Fruit fly (Drosophila melanogaster) whole organism, embryonic: Measurements from ENCODE around the gene CG7607.
A peak's percentile ranks its signal among the peaks of the same experiment; 100 is the strongest.

Experiments
- Atf3 ChIP-seq: fragments of 200-800 bp; sonication (Bioruptor generic); optimal IDR thresholded peaks from 3 replicates; lab custom pipeline; 2016; ENCODE audit warnings: missing biosample characterization, missing genetic modification characterization
- Blimp-1 ChIP-seq: fragments of 200-800 bp; sonication (Bioruptor generic); optimal IDR thresholded peaks from 3 replicates; lab custom pipeline; 2018; ENCODE audit warnings: missing biosample characterization, missing genetic modification characterization, mild to moderate bottlenecking, moderate library complexity, missing genetic modification reagents
- CG11085 ChIP-seq: fragments of 200-800 bp; sonication (Bioruptor generic); IDR thresholded peaks from 2 replicates; pipeline ENCODE4 v1.3.6; 2022; ENCODE audit warnings: missing biosample characterization, missing genetic modification characterization
- CG11247 ChIP-seq: fragments of 200-800 bp; sonication (Bioruptor generic); IDR thresholded peaks from 2 replicates; pipeline ENCODE4 v1.3.6; 2022; ENCODE audit warnings: missing biosample characterization, missing genetic modification characterization
- CG12219 ChIP-seq: fragments of 200-800 bp; sonication (Bioruptor generic); optimal IDR thresholded peaks from 3 replicates; lab custom pipeline; 2018; ENCODE audit warnings: missing biosample characterization, mild to moderate bottlenecking, missing genetic modification characterization
- CG17802 ChIP-seq: fragments of 200-800 bp; sonication (Bioruptor generic); optimal IDR thresholded peaks from 2 replicates; lab custom pipeline; 2018; ENCODE audit warnings: missing biosample characterization, mild to moderate bottlenecking, missing genetic modification characterization, moderate library complexity
- CG1832 ChIP-seq: fragments of 200-800 bp; sonication (Bioruptor generic); optimal IDR thresholded peaks from 2 replicates; lab custom pipeline; 2017; ENCODE audit warnings: missing biosample characterization, mild to moderate bottlenecking, missing genetic modification characterization, inconsistent platforms
- CG18599 ChIP-seq: fragments of 200-800 bp; sonication (Bioruptor generic); optimal IDR thresholded peaks from 3 replicates; lab custom pipeline; 2017; ENCODE audit warnings: missing biosample characterization, missing genetic modification characterization, mild to moderate bottlenecking, moderate library complexity, missing genetic modification reagents
- CG18619 ChIP-seq: fragments of 200-800 bp; sonication (Bioruptor generic); optimal IDR thresholded peaks from 3 replicates; lab custom pipeline; 2017; ENCODE audit warnings: missing biosample characterization, mild to moderate bottlenecking, missing genetic modification characterization
- CG3065 ChIP-seq: fragments of 200-800 bp; sonication (Bioruptor generic); optimal IDR thresholded peaks from 2 replicates; lab custom pipeline; 2016; ENCODE audit warnings: missing biosample characterization, missing genetic modification characterization
- CG31441 ChIP-seq: fragments of 200-800 bp; sonication (Bioruptor generic); IDR thresholded peaks from 2 replicates; pipeline ENCODE4 v1.3.6; 2022; ENCODE audit warnings: missing biosample characterization, missing genetic modification characterization
- CG32767 ChIP-seq: fragments of 200-800 bp; sonication (Bioruptor generic); IDR thresholded peaks from 2 replicates; pipeline ENCODE4 v1.3.6; 2022; ENCODE audit warnings: missing biosample characterization, missing genetic modification characterization
- CG33557 ChIP-seq: fragments of 200-800 bp; sonication (Bioruptor generic); optimal IDR thresholded peaks from 2 replicates; lab custom pipeline; 2019; ENCODE audit warnings: missing biosample characterization, mild to moderate bottlenecking, missing genetic modification characterization, moderate library complexity
- CG3847 ChIP-seq: fragments of 200-800 bp; sonication (Bioruptor generic); IDR thresholded peaks from 2 replicates; pipeline ENCODE4 v1.3.6; 2022; ENCODE audit warnings: missing biosample characterization, missing genetic modification characterization
- CG4360 ChIP-seq: fragments of 200-800 bp; sonication (Bioruptor generic); IDR thresholded peaks from 2 replicates; pipeline ENCODE4 v1.3.6; 2022; ENCODE audit warnings: missing biosample characterization, missing genetic modification characterization
- CG6175 ChIP-seq: fragments of 200-800 bp; sonication (Bioruptor generic); IDR thresholded peaks from 3 replicates; pipeline ENCODE4 v1.3.6; 2022; ENCODE audit warnings: missing biosample characterization, missing genetic modification characterization
- CG7271 ChIP-seq: fragments of 200-800 bp; sonication (Bioruptor generic); optimal IDR thresholded peaks from 2 replicates; lab custom pipeline; 2018; ENCODE audit warnings: missing biosample characterization, mild to moderate bottlenecking, missing genetic modification characterization, moderate library complexity
- CG7987 ChIP-seq: fragments of 200-800 bp; sonication (Bioruptor generic); optimal IDR thresholded peaks from 2 replicates; lab custom pipeline; 2018; ENCODE audit warnings: missing biosample characterization, mild to moderate bottlenecking, missing genetic modification characterization, moderate library complexity
- CG9609 ChIP-seq: fragments of 200-800 bp; sonication (Bioruptor generic); optimal IDR thresholded peaks from 3 replicates; lab custom pipeline; 2016; ENCODE audit warnings: missing biosample characterization, missing genetic modification characterization
- Dad ChIP-seq: fragments of 200-800 bp; sonication (Bioruptor generic); optimal IDR thresholded peaks from 3 replicates; lab custom pipeline; 2016; ENCODE audit warnings: missing biosample characterization, missing genetic modification characterization
- Dfd ChIP-seq, 2 experiments: fragments of >200 bp; optimal IDR thresholded peaks; 2 replicates each; lab custom pipeline; 2017; ENCODE audit warnings: missing biosample characterization in 2 of 2, missing genetic modification characterization in 2 of 2
- Doc3 ChIP-seq: fragments of 200-800 bp; sonication (Bioruptor generic); IDR thresholded peaks from 3 replicates; pipeline ENCODE4 v1.3.6; 2022; ENCODE audit warnings: missing biosample characterization, missing genetic modification characterization; ENCODE audit not compliant: partially characterized antibody
- Hand ChIP-seq: fragments of 200-800 bp; sonication (Bioruptor generic); optimal IDR thresholded peaks from 2 replicates; lab custom pipeline; 2017; ENCODE audit warnings: mild to moderate bottlenecking, missing biosample characterization, missing genetic modification reagents, missing genetic modification characterization
- Lhr ChIP-seq: fragments of 200-800 bp; sonication (Bioruptor generic); optimal IDR thresholded peaks from 3 replicates; lab custom pipeline; 2017; ENCODE audit warnings: mild to moderate bottlenecking, missing biosample characterization, missing genetic modification reagents, missing genetic modification characterization
- MTF-1 ChIP-seq: fragments of 200-800 bp; sonication (Bioruptor generic); optimal IDR thresholded peaks from 2 replicates; lab custom pipeline; 2018; ENCODE audit warnings: missing biosample characterization, mild to moderate bottlenecking, missing genetic modification characterization, borderline replicate concordance
- Nf-YB ChIP-seq: fragments of 200-800 bp; sonication (Bioruptor generic); optimal IDR thresholded peaks from 3 replicates; lab custom pipeline; 2019; ENCODE audit warnings: missing biosample characterization, mild to moderate bottlenecking, missing genetic modification characterization, moderate library complexity
- Trl ChIP-seq, 3 experiments: fragments of >200 bp in 2 of 3; fragments of 200-800 bp in 1 of 3; sonication (Bioruptor generic) in 1 of 3; optimal IDR thresholded peaks; 2 replicates in 1 of 3; 3 replicates in 2 of 3; lab custom pipeline; 2016 to 2017; ENCODE audit warnings: missing biosample characterization in 1 of 3, missing genetic modification characterization in 1 of 3
- aop ChIP-seq: fragments of 200-800 bp; sonication (Bioruptor generic); IDR thresholded peaks from 2 replicates; pipeline ENCODE4 v1.3.6; 2022; ENCODE audit warnings: missing biosample characterization, missing genetic modification characterization
- bbx ChIP-seq: fragments of 200-800 bp; sonication (Bioruptor generic); IDR thresholded peaks from 2 replicates; pipeline ENCODE4 v1.3.6; 2022; ENCODE audit warnings: missing biosample characterization, missing genetic modification characterization; ENCODE audit not compliant: partially characterized antibody
- cg ChIP-seq: fragments of 200-800 bp; sonication (Bioruptor generic); optimal IDR thresholded peaks from 3 replicates; lab custom pipeline; 2019; ENCODE audit warnings: missing biosample characterization, mild to moderate bottlenecking, missing genetic modification characterization, moderate library complexity
- cwo ChIP-seq: fragments of 200-800 bp; sonication (Bioruptor generic); optimal IDR thresholded peaks from 3 replicates; lab custom pipeline; 2017; ENCODE audit warnings: missing biosample characterization, missing genetic modification characterization, mild to moderate bottlenecking, moderate library complexity, missing genetic modification reagents
- dan ChIP-seq: fragments of 200-800 bp; sonication (Bioruptor generic); IDR thresholded peaks from 2 replicates; pipeline ENCODE4 v1.3.6; 2022; ENCODE audit warnings: missing biosample characterization, missing genetic modification characterization
- dpn ChIP-seq, 2 experiments: fragments of 200-800 bp; sonication (Bioruptor generic); optimal IDR thresholded peaks; 3 replicates each; lab custom pipeline; 2016; ENCODE audit warnings: missing biosample characterization in 2 of 2, missing genetic modification characterization in 2 of 2
- en ChIP-seq: fragments of 200-800 bp; sonication (Bioruptor generic); optimal IDR thresholded peaks from 2 replicates; lab custom pipeline; 2016; ENCODE audit warnings: missing biosample characterization, missing genetic modification characterization
- gt ChIP-seq: fragments of 200-800 bp; sonication (Bioruptor generic); IDR thresholded peaks from 2 replicates; pipeline ENCODE4 v1.3.6; 2022; ENCODE audit warnings: missing biosample characterization, missing genetic modification characterization
- her ChIP-seq: fragments of 200-800 bp; sonication (Bioruptor generic); optimal IDR thresholded peaks from 2 replicates; lab custom pipeline; 2016; ENCODE audit warnings: missing biosample characterization, missing genetic modification characterization
- knrl ChIP-seq: fragments of 200-800 bp; sonication (Bioruptor generic); IDR thresholded peaks from 3 replicates; pipeline ENCODE4 v1.3.6; 2022; ENCODE audit warnings: missing biosample characterization, missing genetic modification characterization; ENCODE audit not compliant: partially characterized antibody
- lilli ChIP-seq: fragments of 200-800 bp; sonication (Bioruptor generic); optimal IDR thresholded peaks from 3 replicates; lab custom pipeline; 2016; ENCODE audit warnings: missing biosample characterization, missing genetic modification characterization
- nmo ChIP-seq: fragments of 200-800 bp; sonication (Bioruptor generic); optimal IDR thresholded peaks from 2 replicates; lab custom pipeline; 2018; ENCODE audit warnings: missing biosample characterization, mild to moderate bottlenecking, missing genetic modification characterization, moderate library complexity
- onecut ChIP-seq: fragments of 200-800 bp; sonication (Bioruptor generic); IDR thresholded peaks from 2 replicates; pipeline ENCODE4 v1.3.6; 2022; ENCODE audit warnings: missing biosample characterization, missing genetic modification characterization
- sens ChIP-seq: fragments of 200-800 bp; sonication (Bioruptor generic); peaks from one replicate; lab custom pipeline; 2016; ENCODE audit warnings: missing biosample characterization, missing genetic modification characterization
- seq ChIP-seq: fragments of 200-800 bp; sonication (Bioruptor generic); IDR thresholded peaks from 2 replicates; pipeline ENCODE4 v1.3.6; 2022; ENCODE audit warnings: missing biosample characterization, missing genetic modification characterization
- slp2 ChIP-seq: fragments of 200-800 bp; sonication (Bioruptor generic); optimal IDR thresholded peaks from 2 replicates; lab custom pipeline; 2016; ENCODE audit warnings: missing biosample characterization, missing genetic modification characterization
- ssp ChIP-seq: fragments of 200-800 bp; sonication (Bioruptor generic); IDR thresholded peaks from 2 replicates; pipeline ENCODE4 v1.3.6; 2022; ENCODE audit warnings: missing biosample characterization, missing genetic modification characterization
- tll ChIP-seq, 2 experiments: fragments of 200-800 bp in 1 of 2; fragments of >200 bp in 1 of 2; sonication (Bioruptor generic) in 1 of 2; optimal IDR thresholded peaks; 2 replicates each; lab custom pipeline; 2017 to 2019; ENCODE audit warnings: missing biosample characterization in 2 of 2, missing genetic modification characterization in 2 of 2, mild to moderate bottlenecking in 1 of 2, moderate library complexity in 1 of 2
- twi ChIP-seq: fragments of 200-800 bp; optimal IDR thresholded peaks from 2 replicates; lab custom pipeline; 2019; ENCODE audit warnings: missing biosample characterization, mild to moderate bottlenecking, missing genetic modification characterization, moderate library complexity
- zfh1 ChIP-seq: fragments of 200-800 bp; sonication (Bioruptor generic); IDR thresholded peaks from 3 replicates; pipeline ENCODE4 v1.3.6; 2022; ENCODE audit warnings: missing biosample characterization, missing genetic modification characterization

The CG7607 gene

DNA sequence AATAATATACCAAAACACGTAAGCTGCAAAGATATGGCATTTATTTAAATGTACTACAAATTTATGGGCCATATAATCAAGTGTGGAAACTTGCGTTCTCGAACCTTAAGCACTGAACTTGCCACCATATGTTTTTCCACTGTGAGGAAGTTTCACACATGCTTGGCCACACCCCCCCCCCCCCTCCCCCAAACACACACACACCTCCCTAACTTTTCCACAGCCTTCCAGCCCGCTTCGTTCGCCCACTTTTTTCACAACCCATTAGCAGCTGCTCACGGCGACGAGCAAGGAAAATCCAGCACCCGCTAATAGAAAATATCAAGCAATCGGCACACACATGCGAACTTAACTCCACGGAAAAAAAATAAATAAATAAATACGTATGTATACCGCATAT, 4.1 kb upstream of the CG7607 start (continued):
- no peak for TF ChIP-seq CG7271 (tag; lab: Kevin White, UChicago)
- TF ChIP-seq lilli, result no peak
- TF ChIP-seq CG17802, result no peak
- no peak for TF ChIP-seq dpn (GFP tag; optimal IDR thresholded peaks at IDR 0.05; lab: Kevin White, UChicago)
- no peak for TF ChIP-seq CG9609 (GFP tag; lab: Kevin White, UChicago)
- TF ChIP-seq MTF-1 (GFP tag; lab: Kevin White, UChicago), result no peak
- no peak for TF ChIP-seq Dad
- no peak for TF ChIP-seq CG12219 (GFP tag; lab: Kevin White, UChicago)
- TF ChIP-seq CG11247, result no peak
- TF ChIP-seq gt, result no peak
- TF ChIP-seq tll (GFP tag; optimal IDR thresholded peaks at IDR 0.05; lab: Kevin White, UChicago), result peak in 1 of 2 experiments; percentile 0
- TF ChIP-seq Blimp-1 (GFP tag; lab: Kevin White, UChicago), result no peak
- no peak for TF ChIP-seq en (GFP tag; lab: Kevin White, UChicago)
- no peak for TF ChIP-seq CG31441
- TF ChIP-seq aop (GFP tag; lab: Robert Waterston, UW), result 0 out of 2 replicates have a peak, but pooled peaks have one; percentile 5
- TF ChIP-seq bbx (GFP tag; lab: Robert Waterston, UW), result no peak
- no peak for TF ChIP-seq CG32767 (GFP tag; lab: Robert Waterston, UW)
- no peak for TF ChIP-seq Atf3
- no peak for TF ChIP-seq CG3065
- TF ChIP-seq seq (GFP tag; lab: Robert Waterston, UW), result no peak
- no peak for TF ChIP-seq CG18599 (GFP tag; lab: Kevin White, UChicago)
- TF ChIP-seq twi (tag; lab: Kevin White, UChicago), result peak; percentile 62
- TF ChIP-seq zfh1 (GFP tag; lab: Robert Waterston, UW), result 0 out of 3 replicates have a peak, but pooled peaks have one; percentile 33
- no peak for TF ChIP-seq CG11085
- TF ChIP-seq CG6175 (GFP tag; lab: Robert Waterston, UW), result no peak
- TF ChIP-seq Lhr (GFP tag; lab: Kevin White, UChicago), result no peak
- TF ChIP-seq Nf-YB (GFP tag; lab: Kevin White, UChicago), result no peak
- no peak for TF ChIP-seq CG7987 (GFP tag; lab: Kevin White, UChicago)
- TF ChIP-seq Doc3, result no peak
- TF ChIP-seq, all 482 proteins: peak for 15

DNA sequence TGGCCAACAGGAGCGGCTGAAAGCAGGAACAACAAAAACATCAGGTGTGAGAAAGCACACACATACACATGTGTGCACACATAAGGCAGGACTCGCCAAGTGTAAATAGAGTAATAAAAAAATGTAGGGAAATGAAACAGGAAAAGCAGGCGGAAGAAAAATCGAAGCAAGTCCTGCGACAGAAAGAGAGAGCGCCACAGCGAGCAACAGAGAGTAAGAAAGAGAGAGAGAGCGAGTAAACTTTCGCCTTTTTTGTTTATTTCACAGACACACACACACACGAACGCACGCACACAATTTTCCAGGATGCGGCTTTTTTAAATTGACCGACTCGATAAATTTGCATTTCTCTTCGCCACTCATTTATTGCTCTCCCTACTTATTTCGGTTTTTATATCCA, 2.6 kb upstream of the CG7607 start:
- TF ChIP-seq Hand (no peak), Trl (optimal IDR thresholded peaks at IDR 0.05; lab: Kevin White, UChicago) (peak; percentile 27 to 68), Trl (GFP tag; optimal IDR thresholded peaks at IDR 0.05; lab: Kevin White, UChicago) (no peak), CG33557 (GFP tag; lab: Kevin White, UChicago) (no peak), ssp (GFP tag; lab: Robert Waterston, UW) (no peak), cwo (GFP tag; lab: Kevin White, UChicago) (no peak), Dfd (GFP tag; optimal IDR thresholded peaks at IDR 0.05; lab: Kevin White, UChicago) (peak in 1 of 2 experiments; percentile 6), dan (GFP tag; lab: Robert Waterston, UW) (no peak), her (GFP tag; lab: Kevin White, UChicago) (no peak), CG1832 (GFP tag; lab: Kevin White, UChicago) (peak; percentile 29), sens (peak; percentile 47), slp2 (GFP tag; lab: Kevin White, UChicago) (no peak), CG3847 (no peak), CG18619 (GFP tag; lab: Kevin White, UChicago) (no peak), knrl (no peak), nmo (GFP tag; lab: Kevin White, UChicago) (no peak), CG4360 (GFP tag; lab: Robert Waterston, UW) (peak; percentile 4; the same call in 1 of the 2 replicates), cg (GFP tag; lab: Kevin White, UChicago) (peak; percentile 38), onecut (GFP tag; lab: Robert Waterston, UW) (peak; percentile 64)
